Worm (Caenorhabditis elegans) whole organism, early embryonic: ENCODE results near the gene rpl-6.

ENCODE experiments used
- ama-1 ChIP-seq: fragments of 150-350 bp; optimal IDR thresholded peaks from 2 replicates; lab custom pipeline; 2014
- hmbx-1 ChIP-seq: sonication (generic microtip); optimal IDR thresholded peaks from 2 replicates; lab custom pipeline; 2016; ENCODE audit warnings: mild to moderate bottlenecking, missing genetic modification characterization, missing compliant biosample characterization
- hmg-4 ChIP-seq: fragments of 200-800 bp; sonication (Bioruptor generic); optimal IDR thresholded peaks from 2 replicates; lab custom pipeline; 2018; ENCODE audit warnings: mild to moderate bottlenecking, missing genetic modification characterization, missing compliant biosample characterization
- scrt-1 ChIP-seq: fragments of 200-800 bp; sonication (Bioruptor generic); IDR thresholded peaks from 2 replicates; pipeline ENCODE4 v1.3.6; 2022; ENCODE audit warnings: missing genetic modification characterization, missing compliant biosample characterization

- TF ChIP-seq scrt-1 (GFP tag; lab: Robert Waterston, UW), result no peak
- TF ChIP-seq ama-1 (lab: Kevin White, UChicago), result no peak
- TF ChIP-seq hmbx-1 (tag; lab: Kevin White, UChicago), result no peak
- TF ChIP-seq hmg-4 (GFP tag; lab: Kevin White, UChicago), result no peak
Observed at ce11 chrIII:7197973-7198372, 10.3 kb upstream of the rpl-6 start, which contains the start of gene exos-9.
